Fruit fly (Drosophila melanogaster): Measurements from ENCODE around the gene CG31391.

The CG31391 gene

DNA sequence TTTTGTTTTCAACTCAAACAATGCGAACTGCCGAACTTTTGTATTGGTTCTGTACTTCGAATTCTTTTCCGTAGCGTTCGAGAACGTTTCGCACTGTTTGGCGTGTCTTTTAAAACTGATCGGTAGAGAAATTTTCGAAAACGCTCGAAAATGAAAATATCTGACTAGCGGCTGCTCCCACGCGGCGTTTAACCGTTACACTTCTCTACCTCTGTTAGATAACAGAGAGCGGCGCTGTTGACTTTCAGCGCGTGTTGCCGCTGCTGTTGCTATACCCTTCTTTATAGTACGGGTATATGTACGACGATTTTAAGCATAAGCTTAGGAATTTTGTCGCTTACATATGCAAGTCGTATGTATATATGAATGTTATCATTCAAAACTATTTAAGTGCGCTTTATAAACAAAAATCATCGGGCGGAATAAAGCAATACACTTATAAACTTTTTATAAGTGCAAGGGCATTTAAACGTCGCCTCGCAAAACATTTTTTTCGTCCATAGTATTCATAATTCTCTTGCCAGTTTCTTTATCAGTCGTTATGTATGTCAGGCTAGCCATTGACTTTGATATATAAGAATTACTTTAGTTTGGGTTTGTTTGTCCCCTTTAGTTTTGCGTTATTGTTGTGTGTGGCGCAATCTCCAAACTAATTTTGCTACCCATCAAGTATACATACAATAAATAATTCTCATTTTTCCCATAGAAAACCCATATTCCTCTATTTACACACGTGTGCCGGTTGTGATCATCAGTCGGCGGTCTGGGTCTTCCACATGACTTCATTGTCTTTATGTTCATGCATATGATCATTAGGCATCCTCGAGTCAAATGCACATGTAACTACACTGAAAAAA lies 23.8 kb downstream of the CG31391 start, which contains the start of gene Phyhd1 (continued):
- TF ChIP-seq CG6272 (GFP tag; IDR thresholded peaks at IDR 0.05) (peak; percentile 89), bab2 (GFP tag; optimal IDR thresholded peaks at IDR 0.05) (peak; percentile 97), Jarid2 (GFP tag; optimal IDR thresholded peaks at IDR 0.05) (peak; percentile 83), Ravus (GFP tag; IDR thresholded peaks at IDR 0.05) (peak; percentile 86), H15 (GFP tag; IDR thresholded peaks at IDR 0.05) (peak; percentile 87), Fer1 (GFP tag; optimal IDR thresholded peaks at IDR 0.05) (peak; percentile 95), CG18764 (GFP tag; optimal IDR thresholded peaks at IDR 0.05) (peak; percentile 90), gcm (GFP tag; optimal IDR thresholded peaks at IDR 0.05) (peak; percentile 93), seq (GFP tag; IDR thresholded peaks at IDR 0.05) (peak; percentile 93), CG34224 (GFP tag; IDR thresholded peaks at IDR 0.05; ENCODE audit: partially characterized antibody) (no peak), sisA (GFP tag; IDR thresholded peaks at IDR 0.05) (peak; percentile 93), run (tag; optimal IDR thresholded peaks at IDR 0.05) (peak; percentile 95), NC2α (GFP tag; optimal IDR thresholded peaks at IDR 0.05) (peak; percentile 93), CG2889 (GFP tag; IDR thresholded peaks at IDR 0.05) (peak; percentile 89), Optix (GFP tag; IDR thresholded peaks at IDR 0.05) (peak; percentile 82), CG7556 (GFP tag; optimal IDR thresholded peaks at IDR 0.05) (peak; percentile 97), CG8281 (tag; optimal IDR thresholded peaks at IDR 0.05) (peak; percentile 66), CG1529 (GFP tag; optimal IDR thresholded peaks at IDR 0.05) (peak; percentile 84), Dip2 (GFP tag; IDR thresholded peaks at IDR 0.05) (peak; percentile 34; the same call in 1 of the 2 replicates), CG4707 (GFP tag; optimal IDR thresholded peaks at IDR 0.05) (peak; percentile 78), salm (tag; optimal IDR thresholded peaks at IDR 0.05) (peak; percentile 95), CG11723 (GFP tag; optimal IDR thresholded peaks at IDR 0.05) (peak; percentile 83), CG16863 (GFP tag; optimal IDR thresholded peaks at IDR 0.05) (peak; percentile 96), CG7963 (GFP tag; IDR thresholded peaks at IDR 0.05; ENCODE audit: partially characterized antibody) (no peak), CG34422 (GFP tag; IDR thresholded peaks at IDR 0.05) (peak; percentile 94), CG11398 (GFP tag; optimal IDR thresholded peaks at IDR 0.05) (peak; percentile 95), ac (GFP tag; optimal IDR thresholded peaks at IDR 0.05) (peak; percentile 81), sc (optimal IDR thresholded peaks at IDR 0.05) (no peak), sc (GFP tag; optimal IDR thresholded peaks at IDR 0.05) (peak; percentile 92), CG13775 (GFP tag; optimal IDR thresholded peaks at IDR 0.05) (peak; percentile 89), pum (GFP tag; optimal IDR thresholded peaks at IDR 0.05) (peak; percentile 90), CG14965 (GFP tag; optimal IDR thresholded peaks at IDR 0.05; ENCODE audit: borderline replicate concordance) (peak; percentile 79), CG15011 (GFP tag; optimal IDR thresholded peaks at IDR 0.05) (peak; percentile 89), Dbx (GFP tag; IDR thresholded peaks at IDR 0.05) (peak; percentile 97), vnd (GFP tag; IDR thresholded peaks at IDR 0.05; ENCODE audit: partially characterized antibody) (no peak), tgo (GFP tag; IDR thresholded peaks at IDR 0.05) (peak; percentile 92), Sox100B (GFP tag; optimal IDR thresholded peaks at IDR 0.05) (peak; percentile 89), HLH3B (GFP tag; IDR thresholded peaks at IDR 0.05) (peak; percentile 97), Tbp (GFP tag; optimal IDR thresholded peaks at IDR 0.05) (no peak), CG10959 (GFP tag; IDR thresholded peaks at IDR 0.05) (peak; percentile 97), klu (GFP tag; IDR thresholded peaks at IDR 0.05) (peak; percentile 89), CG33557 (GFP tag; optimal IDR thresholded peaks at IDR 0.05) (peak; percentile 59), NfI (GFP tag; optimal IDR thresholded peaks at IDR 0.05) (peak; percentile 89), CoRest (tag; optimal IDR thresholded peaks at IDR 0.05) (peak; percentile 94), chinmo (GFP tag; IDR thresholded peaks at IDR 0.05; ENCODE audit: partially characterized antibody) (0 out of 4 replicates have a peak, but pooled peaks have one; percentile 49), CG16779 (GFP tag; IDR thresholded peaks at IDR 0.05) (peak; percentile 80), grau (tag; optimal IDR thresholded peaks at IDR 0.05) (peak; percentile 94), dimm (GFP tag; IDR thresholded peaks at IDR 0.05) (peak; percentile 64), CG14667 (GFP tag; IDR thresholded peaks at IDR 0.05) (peak; percentile 83)

All from whole organism, embryonic.